Worm (Caenorhabditis elegans): ENCODE measurements around the gene lit-1.
A peak's percentile ranks its signal among the peaks of the same experiment; 100 is the strongest.

lit-1 gene

ce11 chrIII:13771145-13771544, 69.4 kb downstream of the lit-1 start, which contains the start of the genes cyk-4 and pdr-1 (continued):
- TF ChIP-seq aly-2 (tag; optimal IDR thresholded peaks at IDR 0.05) (no peak), efl-3 (GFP tag; optimal IDR thresholded peaks at IDR 0.05) (no peak), isw-1 (GFP tag; IDR thresholded peaks at IDR 0.05) (peak; percentile 46), aha-1 (tag; optimal IDR thresholded peaks at IDR 0.05) (no peak), ama-1 (optimal IDR thresholded peaks at IDR 0.05) (no peak), ceh-82 (tag; optimal IDR thresholded peaks at IDR 0.05) (peak; percentile 41 to 85 (median 50)), fkh-8 (tag; optimal IDR thresholded peaks at IDR 0.05) (peak; percentile 60), jun-1 (tag; optimal IDR thresholded peaks at IDR 0.05) (no peak), ztf-11 (tag; optimal IDR thresholded peaks at IDR 0.05) (no peak), zip-4 (GFP tag; optimal IDR thresholded peaks at IDR 0.05) (no peak), unc-98 (GFP tag; IDR thresholded peaks at IDR 0.05) (no peak), mef-2 (tag; optimal IDR thresholded peaks at IDR 0.05) (no peak), grh-1 (GFP tag; IDR thresholded peaks at IDR 0.05) (no peak), nhr-11 (tag; optimal IDR thresholded peaks at IDR 0.05) (no peak), pax-3 (tag; optimal IDR thresholded peaks at IDR 0.05) (no peak), hpl-2 (GFP tag; optimal IDR thresholded peaks at IDR 0.05) (no peak), nhr-28 (tag; optimal IDR thresholded peaks at IDR 0.05) (no peak), lin-15B (tag; optimal IDR thresholded peaks at IDR 0.05) (peak; percentile 83), nhr-237 (tag; optimal IDR thresholded peaks at IDR 0.05) (no peak), nhr-77 (tag; optimal IDR thresholded peaks at IDR 0.05) (peak; percentile 16), nhr-90 (tag; optimal IDR thresholded peaks at IDR 0.05; ENCODE audit: poor library complexity) (peak; percentile 19), C34B4.2 (tag; optimal IDR thresholded peaks at IDR 0.05) (no peak), unc-62 (GFP tag; optimal IDR thresholded peaks at IDR 0.05) (no peak), skn-1 (tag; optimal IDR thresholded peaks at IDR 0.05) (peak; percentile 75), ceh-88 (GFP tag; IDR thresholded peaks at IDR 0.05) (no peak), xbp-1 (tag; optimal IDR thresholded peaks at IDR 0.05) (peak; percentile 30), lin-39 (tag; optimal IDR thresholded peaks at IDR 0.05) (no peak), vab-15 (tag; optimal IDR thresholded peaks at IDR 0.05) (no peak), ces-1 (GFP tag; optimal IDR thresholded peaks at IDR 0.05) (no peak), fkh-4 (tag; optimal IDR thresholded peaks at IDR 0.05; ENCODE audit: borderline replicate concordance) (no peak), alr-1 (tag; optimal IDR thresholded peaks at IDR 0.05; ENCODE audit: borderline replicate concordance) (no peak), egl-13 (tag; optimal IDR thresholded peaks at IDR 0.05) (no peak), snpc-4 (tag; optimal IDR thresholded peaks at IDR 0.05) (no peak), elt-3 (tag; optimal IDR thresholded peaks at IDR 0.05) (peak in 1 of 6 experiments; percentile 65), lir-3 (tag; optimal IDR thresholded peaks at IDR 0.05; ENCODE audit: poor library complexity) (no peak), ceh-8 (GFP tag; optimal IDR thresholded peaks at IDR 0.05) (no peak), nhr-19 (GFP tag; conservative IDR thresholded peaks at IDR 0.05) (0 out of 2 replicates have a peak, but pooled peaks have one; percentile 37), ceh-63 (GFP tag; optimal IDR thresholded peaks at IDR 0.05) (no peak), hlh-4 (tag; optimal IDR thresholded peaks at IDR 0.05) (no peak), tbx-2 (tag; optimal IDR thresholded peaks at IDR 0.05) (peak; percentile 54), lsy-2 (tag; optimal IDR thresholded peaks at IDR 0.05) (peak; percentile 58 to 86), lin-13 (GFP tag; optimal IDR thresholded peaks at IDR 0.05) (peak; percentile 13), unc-130 (tag; optimal IDR thresholded peaks at IDR 0.05) (no peak), nhr-84 (tag; optimal IDR thresholded peaks at IDR 0.05) (no peak), nhr-47 (tag; optimal IDR thresholded peaks at IDR 0.05) (no peak), snu-23 (GFP tag; optimal IDR thresholded peaks at IDR 0.05) (peak; percentile 67), sup-37 (GFP tag; optimal IDR thresholded peaks at IDR 0.05) (no peak), mdl-1 (tag; optimal IDR thresholded peaks at IDR 0.05) (peak in 1 of 2 experiments; percentile 53), ztf-4 (tag; optimal IDR thresholded peaks at IDR 0.05) (no peak), ets-5 (GFP tag; IDR thresholded peaks at IDR 0.05) (no peak), hlh-17 (GFP tag; optimal IDR thresholded peaks at IDR 0.05; ENCODE audit: borderline replicate concordance) (no peak), nhr-71 (tag; optimal IDR thresholded peaks at IDR 0.05) (no peak), C04F5.9 (tag; optimal IDR thresholded peaks at IDR 0.05) (no peak)

Data from whole organism, L1 larva.